Fruit fly (Drosophila melanogaster) whole organism, embryonic: ENCODE results near the gene RfC3.

Source experiments
- Asciz ChIP-seq: fragments of 200-800 bp; sonication (Bioruptor generic); optimal IDR thresholded peaks from 2 replicates; lab custom pipeline; 2017; ENCODE audit warnings: missing biosample characterization, mild to moderate bottlenecking, missing genetic modification characterization, missing genetic modification reagents
- B-H1 ChIP-seq: fragments of 200-800 bp; sonication (Bioruptor generic); IDR thresholded peaks from 3 replicates; pipeline ENCODE4 v1.3.6; 2022; ENCODE audit warnings: missing biosample characterization, missing genetic modification characterization
- Blimp-1 ChIP-seq: fragments of 200-800 bp; sonication (Bioruptor generic); optimal IDR thresholded peaks from 3 replicates; lab custom pipeline; 2018; ENCODE audit warnings: missing biosample characterization, missing genetic modification characterization, mild to moderate bottlenecking, moderate library complexity, missing genetic modification reagents
- BtbVII ChIP-seq: fragments of 200-800 bp; sonication (Bioruptor generic); optimal IDR thresholded peaks from 3 replicates; lab custom pipeline; 2017; ENCODE audit warnings: missing biosample characterization, mild to moderate bottlenecking, missing genetic modification characterization
- CG13287 ChIP-seq: fragments of 200-800 bp; sonication (Bioruptor generic); IDR thresholded peaks from 2 replicates; pipeline ENCODE4 v1.3.6; 2022; ENCODE audit warnings: missing biosample characterization, missing genetic modification characterization; ENCODE audit not compliant: partially characterized antibody
- CG17328 ChIP-seq: fragments of 200-800 bp; sonication (Bioruptor generic); IDR thresholded peaks from 2 replicates; pipeline ENCODE4 v1.3.6; 2022; ENCODE audit warnings: missing biosample characterization, missing genetic modification characterization
- CG18764 ChIP-seq: fragments of 200-800 bp; sonication (Bioruptor generic); optimal IDR thresholded peaks from 3 replicates; lab custom pipeline; 2016; ENCODE audit warnings: missing biosample characterization, missing genetic modification characterization
- CG2120 ChIP-seq: fragments of 200-800 bp; sonication (Bioruptor generic); optimal IDR thresholded peaks from 3 replicates; lab custom pipeline; 2016; ENCODE audit warnings: missing biosample characterization, missing genetic modification characterization
- CG2875 ChIP-seq: fragments of 200-800 bp; sonication (Bioruptor generic); optimal IDR thresholded peaks from 2 replicates; lab custom pipeline; 2017; ENCODE audit warnings: missing biosample characterization, mild to moderate bottlenecking, missing genetic modification characterization, missing genetic modification reagents
- CG31224 ChIP-seq: fragments of 200-800 bp; sonication (Bioruptor generic); IDR thresholded peaks from 2 replicates; pipeline ENCODE4 v1.3.6; 2022; ENCODE audit warnings: missing biosample characterization, missing genetic modification characterization
- CG31365 ChIP-seq: fragments of 200-800 bp; sonication (Bioruptor generic); optimal IDR thresholded peaks from 2 replicates; lab custom pipeline; 2018; ENCODE audit warnings: missing biosample characterization, mild to moderate bottlenecking, missing genetic modification characterization
- CG32532 ChIP-seq: fragments of 200-800 bp; sonication (Bioruptor generic); IDR thresholded peaks from 2 replicates; pipeline ENCODE4 v1.3.6; 2022; ENCODE audit warnings: missing biosample characterization, missing genetic modification characterization
- CG3726 ChIP-seq: fragments of 200-800 bp; sonication (Bioruptor generic); IDR thresholded peaks from 3 replicates; pipeline ENCODE4, ENCODE4 v1.3.6; 2022; ENCODE audit warnings: missing biosample characterization, missing genetic modification characterization
- CG4328 ChIP-seq: fragments of 200-800 bp; sonication (Bioruptor generic); optimal IDR thresholded peaks from 3 replicates; lab custom pipeline; 2017; ENCODE audit warnings: missing biosample characterization, missing genetic modification reagents, missing genetic modification characterization
- CG6654 ChIP-seq: fragments of 200-800 bp; sonication (Bioruptor generic); optimal IDR thresholded peaks from 2 replicates; lab custom pipeline; 2017; ENCODE audit warnings: missing biosample characterization, mild to moderate bottlenecking, missing genetic modification characterization
- CG7745 ChIP-seq: fragments of 200-800 bp; sonication (Bioruptor generic); optimal IDR thresholded peaks from 2 replicates; lab custom pipeline; 2018; ENCODE audit warnings: missing biosample characterization, mild to moderate bottlenecking, missing genetic modification characterization, moderate library complexity
- CG8359 ChIP-seq: fragments of 200-800 bp; sonication (Bioruptor generic); optimal IDR thresholded peaks from 2 replicates; lab custom pipeline; 2017; ENCODE audit warnings: missing biosample characterization, mild to moderate bottlenecking, missing genetic modification characterization, borderline replicate concordance
- CG9215 ChIP-seq: fragments of 200-800 bp; sonication (Bioruptor generic); IDR thresholded peaks from 2 replicates; pipeline ENCODE4 v1.3.6; 2022; ENCODE audit warnings: missing biosample characterization, missing genetic modification characterization
- CG9876 ChIP-seq: fragments of 200-800 bp; sonication (Bioruptor generic); optimal IDR thresholded peaks from 2 replicates; lab custom pipeline; 2016; ENCODE audit warnings: missing biosample characterization, missing genetic modification characterization
- CG9932 ChIP-seq: fragments of 200-800 bp; sonication (Bioruptor generic); IDR thresholded peaks from 2 replicates; pipeline ENCODE4 v1.3.6; 2022; ENCODE audit warnings: missing biosample characterization, missing genetic modification characterization
- Dek ChIP-seq: fragments of 200-800 bp; sonication (Bioruptor generic); optimal IDR thresholded peaks from 3 replicates; lab custom pipeline; 2019; ENCODE audit warnings: missing biosample characterization, mild to moderate bottlenecking, missing genetic modification characterization, moderate library complexity
- Dll ChIP-seq: fragments of 200-800 bp; sonication (Bioruptor generic); IDR thresholded peaks from 4 replicates; pipeline ENCODE4 v1.3.6; 2022; ENCODE audit warnings: missing biosample characterization, missing genetic modification characterization; ENCODE audit not compliant: partially characterized antibody
- Eip74EF ChIP-seq, 2 experiments: fragments of 200-800 bp in 1 of 2; fragments of >200 bp in 1 of 2; sonication (Bioruptor generic) in 1 of 2; optimal IDR thresholded peaks; 2 replicates each; lab custom pipeline; 2017 to 2019; ENCODE audit warnings: missing biosample characterization in 2 of 2, missing genetic modification characterization in 2 of 2, mild to moderate bottlenecking in 1 of 2, moderate library complexity in 1 of 2
- Gsc ChIP-seq: fragments of 200-800 bp; sonication (Bioruptor generic); IDR thresholded peaks from 2 replicates; pipeline ENCODE4 v1.3.6; 2022; ENCODE audit warnings: missing biosample characterization, missing genetic modification characterization
- HHEX ChIP-seq: fragments of 200-800 bp; sonication (Bioruptor generic); optimal IDR thresholded peaks from 3 replicates; lab custom pipeline; 2017; ENCODE audit warnings: missing biosample characterization, mild to moderate bottlenecking, missing genetic modification characterization, missing genetic modification reagents
- Hmr ChIP-seq: fragments of 200-800 bp; sonication (Bioruptor generic); optimal IDR thresholded peaks from 3 replicates; lab custom pipeline; 2017; ENCODE audit warnings: mild to moderate bottlenecking, missing biosample characterization, missing genetic modification reagents, missing genetic modification characterization
- Med ChIP-seq: fragments of 200-800 bp; sonication (Bioruptor generic); peaks from one replicate; lab custom pipeline; 2016; ENCODE audit warnings: missing biosample characterization, missing genetic modification characterization, mild to moderate bottlenecking, inconsistent platforms, moderate library complexity
- PHDP ChIP-seq: fragments of 200-800 bp; sonication (Bioruptor generic); optimal IDR thresholded peaks from 3 replicates; lab custom pipeline; 2018; ENCODE audit warnings: missing biosample characterization, mild to moderate bottlenecking, missing genetic modification characterization, moderate library complexity
- Rfx ChIP-seq: fragments of 200-800 bp; sonication (Bioruptor generic); IDR thresholded peaks from 2 replicates; pipeline ENCODE4 v1.3.6; 2022; ENCODE audit warnings: missing biosample characterization, missing genetic modification characterization
- Scr ChIP-seq: fragments of 200-800 bp; sonication (Bioruptor generic); IDR thresholded peaks from 2 replicates; pipeline ENCODE4 v1.3.6; 2022; ENCODE audit warnings: missing biosample characterization, missing genetic modification characterization; ENCODE audit not compliant: partially characterized antibody
- Six4 ChIP-seq: fragments of 200-800 bp; sonication (Bioruptor generic); optimal IDR thresholded peaks from 2 replicates; lab custom pipeline; 2016; ENCODE audit warnings: missing biosample characterization, missing genetic modification characterization
- chinmo ChIP-seq: fragments of 200-800 bp; sonication (Bioruptor generic); IDR thresholded peaks from 4 replicates; pipeline ENCODE4 v1.3.6; 2022; ENCODE audit warnings: missing biosample characterization, missing genetic modification characterization; ENCODE audit not compliant: partially characterized antibody
- crp ChIP-seq, 2 experiments: fragments of 200-800 bp; sonication (Bioruptor generic); optimal IDR thresholded peaks; 2 replicates in 1 of 2; 3 replicates in 1 of 2; lab custom pipeline; 2017; ENCODE audit warnings: missing biosample characterization in 2 of 2, missing genetic modification characterization in 2 of 2, mild to moderate bottlenecking in 1 of 2, moderate library complexity in 1 of 2
- dpn ChIP-seq, 2 experiments: fragments of 200-800 bp; sonication (Bioruptor generic); optimal IDR thresholded peaks; 3 replicates each; lab custom pipeline; 2016; ENCODE audit warnings: missing biosample characterization in 2 of 2, missing genetic modification characterization in 2 of 2
- esg ChIP-seq: fragments of 200-800 bp; sonication (Bioruptor generic); conservative IDR thresholded peaks from 2 replicates; pipeline ENCODE4 v1.3.6; 2022; ENCODE audit warnings: missing biosample characterization, missing genetic modification characterization
- eve ChIP-seq, 2 experiments: fragments of >200 bp; optimal IDR thresholded peaks; 2 replicates each; lab custom pipeline; 2017; ENCODE audit warnings: missing biosample characterization in 2 of 2, missing genetic modification characterization in 2 of 2
- fd102C ChIP-seq: fragments of 200-800 bp; sonication (Bioruptor generic); optimal IDR thresholded peaks from 2 replicates; lab custom pipeline; 2018; ENCODE audit warnings: missing biosample characterization, mild to moderate bottlenecking, missing genetic modification characterization, moderate library complexity
- fd3F ChIP-seq: fragments of 200-800 bp; sonication (Bioruptor generic); optimal IDR thresholded peaks from 2 replicates; lab custom pipeline; 2018; ENCODE audit warnings: missing biosample characterization, mild to moderate bottlenecking, missing genetic modification characterization, moderate library complexity
- gfzf ChIP-seq: fragments of 200-800 bp; sonication (Bioruptor generic); optimal IDR thresholded peaks from 2 replicates; lab custom pipeline; 2016; ENCODE audit warnings: missing biosample characterization, mild to moderate bottlenecking, missing genetic modification characterization, moderate library complexity
- gro ChIP-seq: fragments of 200-800 bp; sonication (Bioruptor generic); optimal IDR thresholded peaks from 2 replicates; lab custom pipeline; 2016; ENCODE audit warnings: missing biosample characterization, missing genetic modification characterization
- mam ChIP-seq: fragments of 200-800 bp; sonication (Bioruptor generic); optimal IDR thresholded peaks from 3 replicates; lab custom pipeline; 2016; ENCODE audit warnings: missing biosample characterization, missing genetic modification characterization
- nerfin-2 ChIP-seq: fragments of 200-800 bp; sonication (Bioruptor generic); IDR thresholded peaks from 2 replicates; pipeline ENCODE4 v1.3.6; 2022; ENCODE audit warnings: missing biosample characterization, missing genetic modification characterization; ENCODE audit not compliant: partially characterized antibody
- odd ChIP-seq: fragments of 200-800 bp; sonication (Bioruptor generic); optimal IDR thresholded peaks from 2 replicates; lab custom pipeline; 2017; ENCODE audit warnings: missing biosample characterization, mild to moderate bottlenecking, missing genetic modification characterization
- pfk ChIP-seq: fragments of 200-800 bp; sonication (Bioruptor generic); optimal IDR thresholded peaks from 2 replicates; lab custom pipeline; 2018; ENCODE audit warnings: missing biosample characterization, mild to moderate bottlenecking, missing genetic modification characterization, moderate library complexity
- pnt ChIP-seq: fragments of 200-800 bp; sonication (Bioruptor generic); optimal IDR thresholded peaks from 3 replicates; lab custom pipeline; 2016; ENCODE audit warnings: missing biosample characterization, missing genetic modification characterization
- psq ChIP-seq: fragments of 200-800 bp; sonication (Bioruptor generic); optimal IDR thresholded peaks from 2 replicates; lab custom pipeline; 2017; ENCODE audit warnings: missing biosample characterization, missing genetic modification characterization
- pzg ChIP-seq: fragments of 200-800 bp; sonication (Bioruptor generic); optimal IDR thresholded peaks from 3 replicates; lab custom pipeline; 2018; ENCODE audit warnings: missing biosample characterization, mild to moderate bottlenecking, missing genetic modification characterization, moderate library complexity
- sens-2 ChIP-seq: fragments of 200-800 bp; sonication (Bioruptor generic); IDR thresholded peaks from 2 replicates; pipeline ENCODE4 v1.3.6; 2022; ENCODE audit warnings: missing biosample characterization, missing genetic modification characterization
- toy ChIP-seq: fragments of 200-800 bp; sonication (Bioruptor generic); IDR thresholded peaks from 2 replicates; pipeline ENCODE4 v1.3.6; 2022; ENCODE audit warnings: missing biosample characterization, missing genetic modification characterization
- ttk ChIP-seq: fragments of 200-800 bp; sonication (Bioruptor generic); IDR thresholded peaks from 2 replicates; pipeline ENCODE4 v2.1.2; 2022; ENCODE audit warnings: missing biosample characterization, missing genetic modification characterization
- wor ChIP-seq: fragments of 200-800 bp; sonication (Bioruptor generic); IDR thresholded peaks from 2 replicates; pipeline ENCODE4 v1.3.6; 2022; ENCODE audit warnings: missing biosample characterization, missing genetic modification characterization

Gene RfC3

dm6 chr2L:10396488-10396824 lies 22.5 kb upstream of the RfC3 start, which contains the start of gene Cnot4 (continued):
- TF ChIP-seq CG13287 (GFP tag; lab: Robert Waterston, UW) (peak; percentile 44; the same call in 1 of the 2 replicates), CG18764 (no peak), chinmo (GFP tag; lab: Robert Waterston, UW) (no peak), Gsc (GFP tag; lab: Robert Waterston, UW) (no peak), B-H1 (no peak), Dek (tag; lab: Kevin White, UChicago) (no peak), Dll (GFP tag; lab: Robert Waterston, UW) (peak; percentile 39; the same call in 2 of the 4 replicates), pnt (no peak), psq (no peak), HHEX (GFP tag; lab: Kevin White, UChicago) (no peak), CG17328 (GFP tag; lab: Robert Waterston, UW) (no peak), Rfx (GFP tag; lab: Robert Waterston, UW) (no peak), CG6654 (no peak), Scr (GFP tag; lab: Robert Waterston, UW) (no peak; the same call in 1 of the 2 replicates), eve (GFP tag; optimal IDR thresholded peaks at IDR 0.05; lab: Kevin White, UChicago) (no peak), CG4328 (GFP tag; lab: Kevin White, UChicago) (no peak), Asciz (GFP tag; lab: Kevin White, UChicago) (no peak), fd3F (GFP tag; lab: Kevin White, UChicago) (no peak), CG2875 (GFP tag; lab: Kevin White, UChicago) (no peak), pfk (GFP tag; lab: Kevin White, UChicago) (no peak), toy (GFP tag; lab: Robert Waterston, UW) (no peak), CG31224 (GFP tag; lab: Robert Waterston, UW) (no peak), CG3726 (GFP tag; lab: Robert Waterston, UW) (no peak), crp (GFP tag; optimal IDR thresholded peaks at IDR 0.05; lab: Kevin White, UChicago) (no peak), BtbVII (GFP tag; lab: Kevin White, UChicago) (no peak), Eip74EF (GFP tag; optimal IDR thresholded peaks at IDR 0.05; lab: Kevin White, UChicago) (no peak), CG8359 (GFP tag; lab: Kevin White, UChicago) (no peak), nerfin-2 (no peak), dpn (GFP tag; optimal IDR thresholded peaks at IDR 0.05; lab: Kevin White, UChicago) (no peak), sens-2 (no peak), odd (GFP tag; lab: Kevin White, UChicago) (no peak), Blimp-1 (GFP tag; lab: Kevin White, UChicago) (no peak), CG31365 (tag; lab: Kevin White, UChicago) (no peak), CG7745 (tag; lab: Kevin White, UChicago) (no peak), PHDP (no peak), gro (GFP tag; lab: Kevin White, UChicago) (no peak), CG9215 (GFP tag; lab: Robert Waterston, UW) (no peak), mam (GFP tag; lab: Kevin White, UChicago) (no peak), esg (GFP tag; lab: Robert Waterston, UW) (no peak), pzg (GFP tag; lab: Kevin White, UChicago) (peak; percentile 31), Hmr (GFP tag; lab: Kevin White, UChicago) (no peak), fd102C (GFP tag; lab: Kevin White, UChicago) (no peak), CG9876 (no peak), Med (GFP tag; lab: Kevin White, UChicago) (no peak), CG32532 (GFP tag; lab: Robert Waterston, UW) (no peak), Six4 (GFP tag; lab: Kevin White, UChicago) (no peak), ttk (GFP tag; lab: Robert Waterston, UW) (no peak), CG9932 (GFP tag; lab: Robert Waterston, UW) (no peak), gfzf (GFP tag; lab: Kevin White, UChicago) (no peak), wor (GFP tag; lab: Robert Waterston, UW) (no peak), CG2120 (no peak)
